Fruit fly (Drosophila melanogaster) whole organism, embryonic: ENCODE results near the gene HDAC4.

Experiments
- BEAF-32 ChIP-seq: fragments of 200-800 bp; sonication (Bioruptor generic); optimal IDR thresholded peaks from 3 replicates; lab custom pipeline; 2017; ENCODE audit warnings: missing biosample characterization, missing genetic modification characterization, mild to moderate bottlenecking, moderate library complexity, missing genetic modification reagents
- Bgb ChIP-seq: fragments of 200-800 bp; sonication (Bioruptor generic); IDR thresholded peaks from 2 replicates; pipeline ENCODE4 v1.3.6; 2022; ENCODE audit warnings: missing biosample characterization, missing genetic modification characterization; ENCODE audit not compliant: partially characterized antibody
- CG10147 ChIP-seq: fragments of 200-800 bp; sonication (Bioruptor generic); optimal IDR thresholded peaks from 2 replicates; lab custom pipeline; 2019; ENCODE audit warnings: missing biosample characterization, mild to moderate bottlenecking, missing genetic modification characterization, moderate library complexity
- CG10209 ChIP-seq: fragments of 200-800 bp; sonication (Bioruptor generic); optimal IDR thresholded peaks from 3 replicates; lab custom pipeline; 2017; ENCODE audit warnings: missing biosample characterization, mild to moderate bottlenecking, missing genetic modification characterization, missing genetic modification reagents
- CG10543 ChIP-seq: fragments of 200-800 bp; sonication (Bioruptor generic); optimal IDR thresholded peaks from 3 replicates; lab custom pipeline; 2017; ENCODE audit warnings: missing biosample characterization, mild to moderate bottlenecking, missing genetic modification characterization, moderate library complexity
- CG13287 ChIP-seq: fragments of 200-800 bp; sonication (Bioruptor generic); IDR thresholded peaks from 2 replicates; pipeline ENCODE4 v1.3.6; 2022; ENCODE audit warnings: missing biosample characterization, missing genetic modification characterization; ENCODE audit not compliant: partially characterized antibody
- CG13894 ChIP-seq: fragments of 200-800 bp; sonication (Bioruptor generic); optimal IDR thresholded peaks from 3 replicates; lab custom pipeline; 2018; ENCODE audit warnings: missing biosample characterization, mild to moderate bottlenecking, missing genetic modification characterization, moderate library complexity
- CG14441 ChIP-seq: fragments of 200-800 bp; sonication (Bioruptor generic); IDR thresholded peaks from 2 replicates; pipeline ENCODE4 v1.3.6; 2022; ENCODE audit warnings: missing biosample characterization, missing genetic modification characterization
- CG15479 ChIP-seq: fragments of 200-800 bp; sonication (Bioruptor generic); optimal IDR thresholded peaks from 3 replicates; lab custom pipeline; 2019; ENCODE audit warnings: missing biosample characterization, mild to moderate bottlenecking, missing genetic modification characterization, moderate library complexity
- CG15601 ChIP-seq: fragments of 200-800 bp; sonication (Bioruptor generic); optimal IDR thresholded peaks from 3 replicates; lab custom pipeline; 2019; ENCODE audit warnings: missing biosample characterization, mild to moderate bottlenecking, missing genetic modification characterization, moderate library complexity
- CG17186 ChIP-seq: fragments of 200-800 bp; sonication (Bioruptor generic); optimal IDR thresholded peaks from 3 replicates; lab custom pipeline; 2017; ENCODE audit warnings: missing biosample characterization, missing genetic modification reagents, missing genetic modification characterization
- CG2116 ChIP-seq: fragments of 200-800 bp; sonication (Bioruptor generic); optimal IDR thresholded peaks from 3 replicates; lab custom pipeline; 2018; ENCODE audit warnings: missing biosample characterization, mild to moderate bottlenecking, missing genetic modification characterization
- CG30403 ChIP-seq: fragments of 200-800 bp; sonication (Bioruptor generic); optimal IDR thresholded peaks from 3 replicates; lab custom pipeline; 2016; ENCODE audit warnings: missing biosample characterization, missing genetic modification characterization
- CG34224 ChIP-seq: fragments of 200-800 bp; sonication (Bioruptor generic); IDR thresholded peaks from 3 replicates; pipeline ENCODE4 v1.3.6; 2022; ENCODE audit warnings: missing biosample characterization, missing genetic modification characterization; ENCODE audit not compliant: partially characterized antibody
- CG3726 ChIP-seq: fragments of 200-800 bp; sonication (Bioruptor generic); IDR thresholded peaks from 3 replicates; pipeline ENCODE4, ENCODE4 v1.3.6; 2022; ENCODE audit warnings: missing biosample characterization, missing genetic modification characterization
- CG3995 ChIP-seq: fragments of 200-800 bp; sonication (Bioruptor generic); optimal IDR thresholded peaks from 3 replicates; lab custom pipeline; 2016; ENCODE audit warnings: missing biosample characterization, missing genetic modification characterization
- CG4617 ChIP-seq: fragments of 200-800 bp; sonication (Bioruptor generic); optimal IDR thresholded peaks from 3 replicates; lab custom pipeline; 2016; ENCODE audit warnings: missing biosample characterization, missing genetic modification characterization, borderline replicate concordance
- CG6791 ChIP-seq: fragments of 200-800 bp; sonication (Bioruptor generic); IDR thresholded peaks from 3 replicates; pipeline ENCODE4 v1.3.6; 2022; ENCODE audit warnings: missing biosample characterization, missing genetic modification characterization; ENCODE audit not compliant: partially characterized antibody
- CG7928 ChIP-seq: fragments of 200-800 bp; sonication (Bioruptor generic); optimal IDR thresholded peaks from 2 replicates; lab custom pipeline; 2017; ENCODE audit warnings: missing biosample characterization, mild to moderate bottlenecking, missing genetic modification characterization
- CTCF ChIP-seq: fragments of 200-800 bp; sonication (Bioruptor generic); optimal IDR thresholded peaks from 2 replicates; lab custom pipeline; 2017; ENCODE audit warnings: missing biosample characterization, mild to moderate bottlenecking, missing genetic modification characterization, moderate library complexity
- CrebB ChIP-seq: fragments of 200-800 bp; sonication (Bioruptor generic); optimal IDR thresholded peaks from 3 replicates; lab custom pipeline; 2018; ENCODE audit warnings: missing biosample characterization, mild to moderate bottlenecking, missing genetic modification characterization
- Dll ChIP-seq: fragments of 200-800 bp; sonication (Bioruptor generic); IDR thresholded peaks from 4 replicates; pipeline ENCODE4 v1.3.6; 2022; ENCODE audit warnings: missing biosample characterization, missing genetic modification characterization; ENCODE audit not compliant: partially characterized antibody
- Dref ChIP-seq: fragments of 200-800 bp; sonication (Bioruptor generic); IDR thresholded peaks from 2 replicates; pipeline ENCODE4 v1.3.6; 2022; ENCODE audit warnings: missing biosample characterization, missing genetic modification characterization
- Elba2 ChIP-seq: fragments of 200-800 bp; sonication (Bioruptor generic); optimal IDR thresholded peaks from 3 replicates; lab custom pipeline; 2016; ENCODE audit warnings: missing biosample characterization, missing genetic modification characterization
- Ets97D ChIP-seq: fragments of 200-800 bp; sonication (Bioruptor generic); optimal IDR thresholded peaks from 3 replicates; lab custom pipeline; 2016; ENCODE audit warnings: missing biosample characterization, missing genetic modification characterization
- Fer1 ChIP-seq: fragments of 200-800 bp; sonication (Bioruptor generic); optimal IDR thresholded peaks from 2 replicates; lab custom pipeline; 2017; ENCODE audit warnings: missing biosample characterization, mild to moderate bottlenecking, missing genetic modification characterization
- HmgD ChIP-seq: fragments of 200-800 bp; sonication (Bioruptor generic); optimal IDR thresholded peaks from 3 replicates; lab custom pipeline; 2016; ENCODE audit warnings: missing biosample characterization, missing genetic modification characterization
- Med ChIP-seq: fragments of 200-800 bp; sonication (Bioruptor generic); peaks from one replicate; lab custom pipeline; 2016; ENCODE audit warnings: missing biosample characterization, missing genetic modification characterization, mild to moderate bottlenecking, inconsistent platforms, moderate library complexity
- Meics ChIP-seq: fragments of 200-800 bp; sonication (Bioruptor generic); optimal IDR thresholded peaks from 2 replicates; lab custom pipeline; 2017; ENCODE audit warnings: missing biosample characterization, mild to moderate bottlenecking, missing genetic modification characterization
- Myb ChIP-seq: fragments of 200-800 bp; sonication (Bioruptor generic); optimal IDR thresholded peaks from 2 replicates; lab custom pipeline; 2016; ENCODE audit warnings: missing biosample characterization, missing genetic modification characterization
- Nf-YC ChIP-seq: fragments of 200-800 bp; optimal IDR thresholded peaks from 3 replicates; lab custom pipeline; 2019; ENCODE audit warnings: missing biosample characterization, mild to moderate bottlenecking, missing genetic modification characterization, moderate library complexity
- NfI ChIP-seq: fragments of 200-800 bp; sonication (Bioruptor generic); optimal IDR thresholded peaks from 3 replicates; lab custom pipeline; 2018; ENCODE audit warnings: missing biosample characterization, mild to moderate bottlenecking, missing genetic modification characterization, moderate library complexity
- Rfx ChIP-seq: fragments of 200-800 bp; sonication (Bioruptor generic); IDR thresholded peaks from 2 replicates; pipeline ENCODE4 v1.3.6; 2022; ENCODE audit warnings: missing biosample characterization, missing genetic modification characterization
- Scr ChIP-seq: fragments of 200-800 bp; sonication (Bioruptor generic); IDR thresholded peaks from 2 replicates; pipeline ENCODE4 v1.3.6; 2022; ENCODE audit warnings: missing biosample characterization, missing genetic modification characterization; ENCODE audit not compliant: partially characterized antibody
- Ssrp ChIP-seq: fragments of 200-800 bp; sonication (Bioruptor generic); optimal IDR thresholded peaks from 2 replicates; lab custom pipeline; 2018; ENCODE audit warnings: missing biosample characterization, mild to moderate bottlenecking, missing genetic modification characterization, moderate library complexity
- YL-1 ChIP-seq: fragments of 200-800 bp; sonication (Bioruptor generic); optimal IDR thresholded peaks from 3 replicates; lab custom pipeline; 2017; ENCODE audit warnings: missing biosample characterization, mild to moderate bottlenecking, missing genetic modification characterization
- chinmo ChIP-seq: fragments of 200-800 bp; sonication (Bioruptor generic); IDR thresholded peaks from 4 replicates; pipeline ENCODE4 v1.3.6; 2022; ENCODE audit warnings: missing biosample characterization, missing genetic modification characterization; ENCODE audit not compliant: partially characterized antibody
- gfzf ChIP-seq: fragments of 200-800 bp; sonication (Bioruptor generic); optimal IDR thresholded peaks from 2 replicates; lab custom pipeline; 2016; ENCODE audit warnings: missing biosample characterization, mild to moderate bottlenecking, missing genetic modification characterization, moderate library complexity
- ham ChIP-seq: fragments of 200-800 bp; sonication (Bioruptor generic); IDR thresholded peaks from 2 replicates; pipeline ENCODE4 v1.3.6; 2022; ENCODE audit warnings: missing biosample characterization, missing genetic modification characterization
- hbn ChIP-seq: fragments of 200-800 bp; sonication (Bioruptor generic); IDR thresholded peaks from 2 replicates; pipeline ENCODE4 v1.3.6; 2022; ENCODE audit warnings: missing biosample characterization, missing genetic modification characterization; ENCODE audit not compliant: partially characterized antibody
- hth ChIP-seq: fragments of >200 bp; optimal IDR thresholded peaks from 2 replicates; lab custom pipeline; 2017; ENCODE audit warnings: inconsistent platforms
- insv ChIP-seq, 2 experiments: fragments of 200-800 bp; sonication (Bioruptor generic); optimal IDR thresholded peaks; 3 replicates each; lab custom pipeline; 2016 to 2018; ENCODE audit warnings: missing biosample characterization in 2 of 2, missing genetic modification characterization in 2 of 2
- kay ChIP-seq: fragments of 200-800 bp; sonication (Bioruptor generic); optimal IDR thresholded peaks from 2 replicates; lab custom pipeline; 2016; ENCODE audit warnings: missing biosample characterization, missing genetic modification characterization
- pzg ChIP-seq: fragments of 200-800 bp; sonication (Bioruptor generic); optimal IDR thresholded peaks from 3 replicates; lab custom pipeline; 2018; ENCODE audit warnings: missing biosample characterization, mild to moderate bottlenecking, missing genetic modification characterization, moderate library complexity
- sd ChIP-seq: fragments of 200-800 bp; sonication (Bioruptor generic); optimal IDR thresholded peaks from 3 replicates; lab custom pipeline; 2018; ENCODE audit warnings: missing biosample characterization, mild to moderate bottlenecking, missing genetic modification characterization, moderate library complexity
- sens ChIP-seq: fragments of 200-800 bp; sonication (Bioruptor generic); peaks from one replicate; lab custom pipeline; 2016; ENCODE audit warnings: missing biosample characterization, missing genetic modification characterization
- so ChIP-seq: fragments of 200-800 bp; sonication (Bioruptor generic); IDR thresholded peaks from 3 replicates; pipeline ENCODE4 v1.3.6; 2022; ENCODE audit warnings: missing biosample characterization, missing genetic modification characterization
- sqz ChIP-seq: fragments of 200-800 bp; sonication (Bioruptor generic); optimal IDR thresholded peaks from 3 replicates; lab custom pipeline; 2018; ENCODE audit warnings: missing biosample characterization, mild to moderate bottlenecking, missing genetic modification characterization
- sug ChIP-seq: fragments of 200-800 bp; optimal IDR thresholded peaks from 2 replicates; lab custom pipeline; 2019; ENCODE audit warnings: missing biosample characterization, mild to moderate bottlenecking, missing genetic modification characterization, moderate library complexity

HDAC4 gene

DNA sequence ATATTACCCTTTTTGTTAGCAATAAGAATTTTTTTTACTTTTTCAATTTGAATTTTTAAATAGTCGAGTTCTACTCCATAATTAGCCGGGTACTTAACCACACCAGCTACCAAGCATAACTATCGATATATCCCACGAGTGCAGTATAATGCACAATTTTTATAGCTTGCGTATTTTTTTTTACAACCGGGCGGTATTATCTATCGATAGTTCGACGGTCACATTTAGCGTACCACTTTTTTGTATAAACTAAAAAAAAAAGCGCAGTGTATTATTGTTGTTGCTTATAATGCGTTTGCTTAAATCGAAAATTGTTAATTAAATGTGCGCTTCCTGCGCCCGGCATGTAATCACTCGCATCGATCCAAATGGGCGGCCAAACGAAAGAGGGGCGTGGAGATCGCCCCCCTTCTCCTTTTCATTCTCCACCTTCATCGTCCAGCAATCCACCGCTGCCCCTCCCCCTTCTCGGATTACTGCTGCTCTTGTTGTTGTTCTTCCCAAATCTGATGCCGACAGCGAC lies 2.5 kb upstream of the HDAC4 start, which contains the start of gene Remo (continued):
- TF ChIP-seq CG4617 (GFP tag; lab: Kevin White, UChicago) (peak; percentile 66), Fer1 (GFP tag; lab: Kevin White, UChicago) (peak; percentile 10), insv (GFP tag; optimal IDR thresholded peaks at IDR 0.05; lab: Kevin White, UChicago) (peak in 1 of 2 experiments; percentile 84), hth (lab: Kevin White, UChicago) (no peak), CG17186 (GFP tag; lab: Kevin White, UChicago) (peak; percentile 62), kay (GFP tag; lab: Kevin White, UChicago) (no peak), Ssrp (tag; lab: Kevin White, UChicago) (no peak), CG10209 (GFP tag; lab: Kevin White, UChicago) (no peak), CG13894 (tag; lab: Kevin White, UChicago) (peak; percentile 51), Rfx (0 out of 2 replicates have a peak, but pooled peaks have one; percentile 25), CG15601 (tag; lab: Kevin White, UChicago) (peak; percentile 11), gfzf (GFP tag; lab: Kevin White, UChicago) (peak; percentile 95), CG3726 (GFP tag; lab: Robert Waterston, UW) (no peak), CG10543 (GFP tag; lab: Kevin White, UChicago) (no peak), CrebB (no peak), CG15479 (peak; percentile 62), sd (tag; lab: Kevin White, UChicago) (peak; percentile 15), BEAF-32 (GFP tag; lab: Kevin White, UChicago) (peak; percentile 89), chinmo (GFP tag; lab: Robert Waterston, UW) (peak; percentile 84; the same call in 3 of the 4 replicates), HmgD (GFP tag; lab: Kevin White, UChicago) (peak; percentile 4), NfI (GFP tag; lab: Kevin White, UChicago) (no peak), CG3995 (GFP tag; lab: Kevin White, UChicago) (peak; percentile 11), YL-1 (peak; percentile 60), Meics (GFP tag; lab: Kevin White, UChicago) (no peak), CG14441 (GFP tag; lab: Robert Waterston, UW) (no peak), sug (tag; lab: Kevin White, UChicago) (peak; percentile 10), Dref (GFP tag; lab: Robert Waterston, UW) (peak; percentile 87), CG6791 (peak; percentile 61; the same call in 1 of the 3 replicates), CG13287 (GFP tag; lab: Robert Waterston, UW) (peak; percentile 81), Myb (peak; percentile 85), ham (GFP tag; lab: Robert Waterston, UW) (no peak), Ets97D (GFP tag; lab: Kevin White, UChicago) (peak; percentile 51), so (GFP tag; lab: Robert Waterston, UW) (peak; percentile 66; the same call in 1 of the 3 replicates), Elba2 (peak; percentile 89), sqz (GFP tag; lab: Kevin White, UChicago) (peak; percentile 78), CG30403 (GFP tag; lab: Kevin White, UChicago) (peak; percentile 1), CG2116 (GFP tag; lab: Kevin White, UChicago) (peak; percentile 81), Bgb (GFP tag; lab: Robert Waterston, UW) (peak; percentile 79), CTCF (peak; percentile 40), sens (GFP tag; lab: Kevin White, UChicago) (no peak), Dll (GFP tag; lab: Robert Waterston, UW) (peak; percentile 66), CG7928 (GFP tag; lab: Kevin White, UChicago) (peak; percentile 29), hbn (GFP tag; lab: Robert Waterston, UW) (peak; percentile 61), CG34224 (peak; percentile 50), CG10147 (GFP tag; lab: Kevin White, UChicago) (peak; percentile 20), Nf-YC (tag; lab: Kevin White, UChicago) (peak; percentile 24), pzg (GFP tag; lab: Kevin White, UChicago) (peak; percentile 92), Med (GFP tag; lab: Kevin White, UChicago) (peak; percentile 44), Scr (GFP tag; lab: Robert Waterston, UW) (peak; percentile 77)
